Fruit fly (Drosophila melanogaster): ENCODE data around the gene nAChRbeta3.

- TF ChIP-seq CG8478 (optimal IDR thresholded peaks at IDR 0.05) (no peak), CTCF (optimal IDR thresholded peaks at IDR 0.05) (no peak)
Observed at dm6 chr2L:498474-498821, 46.5 kb upstream of the nAChRbeta3 start.

All from S2 (cell line).